In the genomic region with DNA sequence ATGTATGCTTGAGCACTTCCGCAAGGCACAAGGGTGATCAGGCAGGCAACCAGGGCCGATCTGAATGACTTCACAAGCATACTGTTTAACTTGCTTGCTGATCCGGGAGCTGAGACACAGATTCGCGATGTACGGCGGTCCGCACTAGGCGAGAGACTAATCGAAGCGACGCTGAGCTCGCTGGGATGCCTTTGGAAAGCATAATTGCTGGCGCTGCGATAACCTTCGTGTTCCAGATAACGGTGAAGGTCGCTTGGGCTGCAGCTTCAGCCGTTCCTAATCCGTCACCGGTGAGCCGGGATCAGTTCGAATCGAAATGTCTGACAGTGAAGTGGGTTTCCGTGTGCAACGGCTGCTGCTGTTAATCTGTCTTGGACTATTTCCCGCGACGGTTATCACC, we compare ENCODE assay signal across 3 fruit fly cellular contexts.
TF ChIP-seq lines count a peak whose summit lies in the region.

A gene (minus strand): TSS at position 159 of the 400 bp plus-strand sequence.
A gene (plus strand): TSS at position 303 of the 400 bp plus-strand sequence.

- no peak for TF ChIP-seq CTCF in whole organism, embryonic (GFP tag; optimal IDR thresholded peaks at IDR 0.05; lab: Kevin White, UChicago)

TF ChIP-seq in whole organism, adult, 20 proteins besides CTCF, POLR2A, EP300 and RAD21:
- TF ChIP-seq tj (GFP tag; optimal IDR thresholded peaks at IDR 0.05; lab: Kevin White, UChicago) (peak; percentile 33), cnc (optimal IDR thresholded peaks at IDR 0.05; lab: Kevin White, UChicago) (no peak)

TF ChIP-seq in whole organism, embryonic, 481 proteins besides CTCF, POLR2A, EP300 and RAD21:
- TF ChIP-seq ERR (GFP tag; optimal IDR thresholded peaks at IDR 0.05; lab: Kevin White, UChicago): peak; percentile 27
- 0 out of 3 replicates have a peak, but pooled peaks have one; percentile 23 for TF ChIP-seq CG34422 (GFP tag; IDR thresholded peaks at IDR 0.05; lab: Robert Waterston, UW)
- TF ChIP-seq sug (tag; optimal IDR thresholded peaks at IDR 0.05; lab: Kevin White, UChicago): peak; percentile 60
- peak; percentile 0 for TF ChIP-seq CG10543 (GFP tag; optimal IDR thresholded peaks at IDR 0.05; lab: Kevin White, UChicago)
- TF ChIP-seq H15 (GFP tag; IDR thresholded peaks at IDR 0.05; lab: Robert Waterston, UW): no peak
- TF ChIP-seq Med (GFP tag; lab: Kevin White, UChicago): peak; percentile 58
- TF ChIP-seq psq (GFP tag; optimal IDR thresholded peaks at IDR 0.05; lab: Kevin White, UChicago): no peak
- TF ChIP-seq ftz-f1 (GFP tag; optimal IDR thresholded peaks at IDR 0.05; lab: Kevin White, UChicago): peak; percentile 86
- 0 out of 2 replicates have a peak, but pooled peaks have one; percentile 18 for TF ChIP-seq sob (GFP tag; IDR thresholded peaks at IDR 0.05; lab: Robert Waterston, UW)
- no peak for TF ChIP-seq CG31224 (GFP tag; IDR thresholded peaks at IDR 0.05; lab: Robert Waterston, UW)
- TF ChIP-seq CG17612 (GFP tag; IDR thresholded peaks at IDR 0.05; lab: Robert Waterston, UW): 0 out of 2 replicates have a peak, but pooled peaks have one; percentile 29
- TF ChIP-seq CG2129 (GFP tag; IDR thresholded peaks at IDR 0.05; lab: Robert Waterston, UW; ENCODE audit: partially characterized antibody): no peak
- TF ChIP-seq mld (GFP tag; IDR thresholded peaks at IDR 0.05; lab: Robert Waterston, UW; ENCODE audit: partially characterized antibody): 0 out of 3 replicates have a peak, but pooled peaks have one; percentile 12
- 0 out of 2 replicates have a peak, but pooled peaks have one; percentile 22 for TF ChIP-seq Poxn (GFP tag; IDR thresholded peaks at IDR 0.05; lab: Robert Waterston, UW)
- 0 out of 2 replicates have a peak, but pooled peaks have one; percentile 11 for TF ChIP-seq amos (GFP tag; IDR thresholded peaks at IDR 0.05; lab: Robert Waterston, UW; ENCODE audit: partially characterized antibody)
- TF ChIP-seq Dref (GFP tag; IDR thresholded peaks at IDR 0.05; lab: Robert Waterston, UW): 0 out of 2 replicates have a peak, but pooled peaks have one; percentile 5
- TF ChIP-seq ara (GFP tag; IDR thresholded peaks at IDR 0.05; lab: Robert Waterston, UW): no peak
- TF ChIP-seq Pdp1 (GFP tag; optimal IDR thresholded peaks at IDR 0.05; lab: Kevin White, UChicago): peak in 1 of 2 experiments; percentile 36
- 0 out of 2 replicates have a peak, but pooled peaks have one; percentile 3 for TF ChIP-seq CG43689 (GFP tag; IDR thresholded peaks at IDR 0.05; lab: Robert Waterston, UW)
- peak; percentile 33 for TF ChIP-seq CG34376 (GFP tag; optimal IDR thresholded peaks at IDR 0.05; lab: Kevin White, UChicago)
- TF ChIP-seq knrl (GFP tag; IDR thresholded peaks at IDR 0.05; lab: Robert Waterston, UW; ENCODE audit: partially characterized antibody): peak; percentile 18; the same call in 1 of the 3 replicates
- peak; percentile 92 for TF ChIP-seq chinmo (GFP tag; IDR thresholded peaks at IDR 0.05; lab: Robert Waterston, UW; ENCODE audit: partially characterized antibody)
- no peak for TF ChIP-seq CG3163 (GFP tag; optimal IDR thresholded peaks at IDR 0.05; lab: Kevin White, UChicago)
TF ChIP-seq in whole organism, embryonic: peak in this region for 17.

TF ChIP-seq in whole organism, prepupa, 60 proteins besides CTCF, POLR2A, EP300 and RAD21:
- peak; percentile 94 for TF ChIP-seq svp (GFP tag; lab: Kevin White, UChicago)
- TF ChIP-seq CG6163 (GFP tag; IDR thresholded peaks at IDR 0.05; lab: Robert Waterston, UW): no peak
